Fruit fly (Drosophila melanogaster): ENCODE measurements around the gene ImpL2.

Gene ImpL2

dm6 chr3L:4282627-4283026 is 46.7 kb upstream of the ImpL2 start, which contains the start of gene CG11583 (continued):
- no peak for TF ChIP-seq CG9727 (GFP tag; optimal IDR thresholded peaks at IDR 0.05)
- no peak for TF ChIP-seq B-H1 (GFP tag; IDR thresholded peaks at IDR 0.05)
- TF ChIP-seq CG4854 (GFP tag; optimal IDR thresholded peaks at IDR 0.05): peak; percentile 24
- peak; percentile 18 for TF ChIP-seq CG4282 (GFP tag; optimal IDR thresholded peaks at IDR 0.05)
- no peak for TF ChIP-seq CG31365 (tag; optimal IDR thresholded peaks at IDR 0.05)
- TF ChIP-seq HHEX (GFP tag; optimal IDR thresholded peaks at IDR 0.05): peak; percentile 18
- TF ChIP-seq Chrac-16 (GFP tag; optimal IDR thresholded peaks at IDR 0.05): peak; percentile 28
- TF ChIP-seq ftz-f1 (GFP tag; optimal IDR thresholded peaks at IDR 0.05): peak; percentile 48
- TF ChIP-seq CG10979 (tag; optimal IDR thresholded peaks at IDR 0.05): no peak
- no peak for TF ChIP-seq CG6683 (GFP tag; optimal IDR thresholded peaks at IDR 0.05)
- no peak for TF ChIP-seq ro (GFP tag; IDR thresholded peaks at IDR 0.05)
- TF ChIP-seq CG17361 (GFP tag; IDR thresholded peaks at IDR 0.05): no peak
- TF ChIP-seq CG14710 (tag; optimal IDR thresholded peaks at IDR 0.05): peak; percentile 49
- peak; percentile 81 for TF ChIP-seq E2f2 (GFP tag; IDR thresholded peaks at IDR 0.05)
- TF ChIP-seq Bteb2 (GFP tag; optimal IDR thresholded peaks at IDR 0.05): peak; percentile 8
- TF ChIP-seq maf-S (GFP tag; optimal IDR thresholded peaks at IDR 0.05): peak; percentile 34
- TF ChIP-seq CG2129 (GFP tag; IDR thresholded peaks at IDR 0.05; ENCODE audit: partially characterized antibody): no peak
- TF ChIP-seq CG16813 (GFP tag; IDR thresholded peaks at IDR 0.05; ENCODE audit: partially characterized antibody): no peak
- no peak for TF ChIP-seq Doc2 (GFP tag; IDR thresholded peaks at IDR 0.05)
- TF ChIP-seq nerfin-2 (GFP tag; IDR thresholded peaks at IDR 0.05; ENCODE audit: partially characterized antibody): no peak
- no peak for TF ChIP-seq ERR (GFP tag; optimal IDR thresholded peaks at IDR 0.05)
- no peak for TF ChIP-seq CG14667 (GFP tag; IDR thresholded peaks at IDR 0.05)
- peak; percentile 60 for TF ChIP-seq pho (GFP tag; optimal IDR thresholded peaks at IDR 0.05)
- TF ChIP-seq ttk (GFP tag; IDR thresholded peaks at IDR 0.05): no peak
- no peak for TF ChIP-seq salm (tag; optimal IDR thresholded peaks at IDR 0.05)
- peak; percentile 33 for TF ChIP-seq Sin3A (optimal IDR thresholded peaks at IDR 0.05)
- no peak for TF ChIP-seq sd (tag; optimal IDR thresholded peaks at IDR 0.05)
- peak; percentile 64; the same call in 1 of the 3 replicates for TF ChIP-seq ci (GFP tag; IDR thresholded peaks at IDR 0.05)
- no peak for TF ChIP-seq ATbp (GFP tag; optimal IDR thresholded peaks at IDR 0.05)
- no peak for TF ChIP-seq insv (GFP tag; optimal IDR thresholded peaks at IDR 0.05)
- TF ChIP-seq Hmx (GFP tag; optimal IDR thresholded peaks at IDR 0.05): no peak
- peak; percentile 61 for TF ChIP-seq CG9932 (GFP tag; IDR thresholded peaks at IDR 0.05)
- TF ChIP-seq CG9797 (GFP tag; optimal IDR thresholded peaks at IDR 0.05): peak; percentile 36
- TF ChIP-seq hth (optimal IDR thresholded peaks at IDR 0.05): no peak
- TF ChIP-seq Dfd (GFP tag; optimal IDR thresholded peaks at IDR 0.05): no peak
- no peak for TF ChIP-seq CG17328 (GFP tag; IDR thresholded peaks at IDR 0.05)
- no peak for TF ChIP-seq CG7271 (tag; optimal IDR thresholded peaks at IDR 0.05)
- TF ChIP-seq tx (GFP tag; optimal IDR thresholded peaks at IDR 0.05): peak; percentile 20
- TF ChIP-seq CG12942 (GFP tag; optimal IDR thresholded peaks at IDR 0.05): peak; percentile 24
- peak; percentile 35 for TF ChIP-seq tin (GFP tag; optimal IDR thresholded peaks at IDR 0.05)
- TF ChIP-seq BtbVII (GFP tag; optimal IDR thresholded peaks at IDR 0.05): peak; percentile 5
- TF ChIP-seq CG9609 (GFP tag; optimal IDR thresholded peaks at IDR 0.05): peak; percentile 38
- peak; percentile 32 for TF ChIP-seq CG30403 (GFP tag; optimal IDR thresholded peaks at IDR 0.05)
- peak; percentile 40; the same call in 1 of the 2 replicates for TF ChIP-seq Scr (GFP tag; IDR thresholded peaks at IDR 0.05; ENCODE audit: partially characterized antibody)
- TF ChIP-seq MBD-R2 (GFP tag; IDR thresholded peaks at IDR 0.05): peak; percentile 89
- TF ChIP-seq CG2712 (tag; optimal IDR thresholded peaks at IDR 0.05): peak; percentile 43
- TF ChIP-seq YL-1 (GFP tag; optimal IDR thresholded peaks at IDR 0.05): peak; percentile 88
- TF ChIP-seq CG13287 (GFP tag; IDR thresholded peaks at IDR 0.05; ENCODE audit: partially characterized antibody): peak; percentile 38; the same call in 1 of the 2 replicates
- TF ChIP-seq D19B (GFP tag; optimal IDR thresholded peaks at IDR 0.05): no peak
- no peak for TF ChIP-seq emc (GFP tag; optimal IDR thresholded peaks at IDR 0.05)
- TF ChIP-seq CG11247 (GFP tag; IDR thresholded peaks at IDR 0.05): peak; percentile 9; the same call in 1 of the 2 replicates
- no peak for TF ChIP-seq cad (GFP tag; optimal IDR thresholded peaks at IDR 0.05)

All from whole organism, embryonic.